Worm (Caenorhabditis elegans) whole organism, L1 larva: ENCODE results near the gene C15H11.13.
A peak's percentile ranks its signal among the peaks of the same experiment; 100 is the strongest.

Source experiments
- C34B4.2 ChIP-seq: sonication (generic microtip); optimal IDR thresholded peaks from 2 replicates; lab custom pipeline; 2017; ENCODE audit warnings: mild to moderate bottlenecking, missing genetic modification characterization, missing compliant biosample characterization
- Y116A8C.19 ChIP-seq: sonication (generic microtip); optimal IDR thresholded peaks from 2 replicates; lab custom pipeline; 2016; ENCODE audit warnings: missing compliant biosample characterization, missing genetic modification characterization, borderline replicate concordance
- aha-1 ChIP-seq: fragments of 150-350 bp; optimal IDR thresholded peaks from 2 replicates; lab custom pipeline; 2014; ENCODE audit warnings: missing biosample characterization, missing genetic modification characterization
- blmp-1 ChIP-seq: fragments of 150-350 bp; optimal IDR thresholded peaks from 2 replicates; lab custom pipeline; 2014; ENCODE audit warnings: missing biosample characterization, missing genetic modification characterization
- ceh-88 ChIP-seq: fragments of 200-800 bp; sonication (Bioruptor generic); IDR thresholded peaks from 2 replicates; pipeline ENCODE4 v1.3.6; 2022; ENCODE audit warnings: missing genetic modification characterization, missing compliant biosample characterization
- ceh-90 ChIP-seq: sonication (generic microtip); optimal IDR thresholded peaks from 2 replicates; lab custom pipeline; 2016; ENCODE audit warnings: missing genetic modification characterization, missing compliant biosample characterization
- ces-1 ChIP-seq: fragments of 150-350 bp; optimal IDR thresholded peaks from 2 replicates; lab custom pipeline; 2014; ENCODE audit warnings: missing biosample characterization, missing genetic modification reagents, missing genetic modification characterization
- efl-1 ChIP-seq, 4 experiments: fragments of 150-350 bp; optimal IDR thresholded peaks in 3 of 4; peaks in 1 of 4; 1 replicate in 1 of 4; 2 replicates in 3 of 4; lab custom pipeline; 2014; ENCODE audit warnings: missing biosample characterization in 2 of 4, missing genetic modification characterization in 2 of 4, missing genetic modification reagents in 2 of 4
- egl-13 ChIP-seq: sonication (generic microtip); optimal IDR thresholded peaks from 2 replicates; lab custom pipeline; 2016; ENCODE audit warnings: missing genotype, missing genetic modification reagents, missing genetic modification characterization, missing compliant biosample characterization
- elt-3 ChIP-seq, 6 experiments: fragments of 150-350 bp in 1 of 6; sonication (generic microtip); optimal IDR thresholded peaks; 2 replicates each; lab custom pipeline; 2017 to 2018; ENCODE audit warnings: missing biosample characterization in 6 of 6, missing genetic modification characterization in 6 of 6, inconsistent platforms in 1 of 6
- fkh-8 ChIP-seq: sonication (generic microtip); optimal IDR thresholded peaks from 2 replicates; lab custom pipeline; 2016; ENCODE audit warnings: mild to moderate bottlenecking, missing genetic modification characterization, missing compliant biosample characterization
- hlh-4 ChIP-seq: sonication (generic microtip); optimal IDR thresholded peaks from 2 replicates; lab custom pipeline; 2016; ENCODE audit warnings: mild to moderate bottlenecking, missing genetic modification characterization, missing compliant biosample characterization
- hpl-2 ChIP-seq: fragments of 150-350 bp; optimal IDR thresholded peaks from 2 replicates; lab custom pipeline; 2014; ENCODE audit warnings: missing biosample characterization, missing genetic modification reagents, missing genetic modification characterization
- isw-1 ChIP-seq: fragments of 200-800 bp; sonication (Bioruptor generic); IDR thresholded peaks from 2 replicates; pipeline ENCODE4 v1.3.6; 2022; ENCODE audit warnings: missing genetic modification characterization, missing compliant biosample characterization
- lin-39 ChIP-seq: fragments of 150-350 bp; optimal IDR thresholded peaks from 2 replicates; lab custom pipeline; 2014; ENCODE audit warnings: missing biosample characterization, missing genetic modification reagents, missing genetic modification characterization
- lir-3 ChIP-seq: sonication (generic microtip); optimal IDR thresholded peaks from 2 replicates; lab custom pipeline; 2016; ENCODE audit warnings: mild to moderate bottlenecking, missing genetic modification characterization, moderate library complexity, missing compliant biosample characterization; ENCODE audit not compliant: poor library complexity
- mdl-1 ChIP-seq, 2 experiments: fragments of 150-350 bp; optimal IDR thresholded peaks; 2 replicates each; lab custom pipeline; 2014 to 2017; ENCODE audit warnings: missing biosample characterization in 2 of 2, missing genetic modification characterization in 2 of 2, inconsistent platforms in 1 of 2
- nhr-12 ChIP-seq: sonication (generic microtip); optimal IDR thresholded peaks from 2 replicates; lab custom pipeline; 2017; ENCODE audit warnings: missing biosample characterization, missing genetic modification characterization
- nhr-237 ChIP-seq: fragments of 150-350 bp; optimal IDR thresholded peaks from 2 replicates; lab custom pipeline; 2014; ENCODE audit warnings: missing biosample characterization, missing genetic modification characterization
- nhr-47 ChIP-seq: sonication (generic microtip); optimal IDR thresholded peaks from 2 replicates; lab custom pipeline; 2016; ENCODE audit warnings: mild to moderate bottlenecking, missing genetic modification characterization, moderate library complexity, missing compliant biosample characterization
- nhr-71 ChIP-seq: sonication (generic microtip); optimal IDR thresholded peaks from 2 replicates; lab custom pipeline; 2016; ENCODE audit warnings: mild to moderate bottlenecking, missing genetic modification characterization, moderate library complexity, missing compliant biosample characterization
- nhr-84 ChIP-seq: sonication (generic microtip); optimal IDR thresholded peaks from 2 replicates; lab custom pipeline; 2017; ENCODE audit warnings: missing biosample characterization, missing genetic modification characterization
- nhr-90 ChIP-seq: sonication (generic microtip); optimal IDR thresholded peaks from 2 replicates; lab custom pipeline; 2016; ENCODE audit warnings: mild to moderate bottlenecking, missing genetic modification characterization, missing compliant biosample characterization; ENCODE audit not compliant: poor library complexity
- pag-3 ChIP-seq: sonication (generic microtip); optimal IDR thresholded peaks from 2 replicates; lab custom pipeline; 2017; ENCODE audit warnings: missing genetic modification characterization, mild to moderate bottlenecking, missing compliant biosample characterization, antibody characterized with exemption, borderline replicate concordance; ENCODE audit not compliant: insufficient read depth
- sup-37 ChIP-seq: fragments of 200-800 bp; sonication (Bioruptor generic); optimal IDR thresholded peaks from 2 replicates; lab custom pipeline; 2018; ENCODE audit warnings: mild to moderate bottlenecking, missing genetic modification characterization, missing compliant biosample characterization
- tbx-2 ChIP-seq: sonication (generic microtip); optimal IDR thresholded peaks from 2 replicates; lab custom pipeline; 2016; ENCODE audit warnings: missing genetic modification characterization, missing compliant biosample characterization
- tlp-1 ChIP-seq: fragments of 150-350 bp; optimal IDR thresholded peaks from 2 replicates; lab custom pipeline; 2014; ENCODE audit warnings: missing biosample characterization, missing genetic modification characterization
- unc-62 ChIP-seq: fragments of 150-350 bp; optimal IDR thresholded peaks from 2 replicates; lab custom pipeline; 2014; ENCODE audit warnings: missing biosample characterization, missing genetic modification reagents, missing genetic modification characterization
- unc-86 ChIP-seq: sonication (generic microtip); optimal IDR thresholded peaks from 2 replicates; lab custom pipeline; 2016; ENCODE audit warnings: missing genetic modification characterization, missing compliant biosample characterization
- vab-15 ChIP-seq: sonication (generic microtip); optimal IDR thresholded peaks from 2 replicates; lab custom pipeline; 2017; ENCODE audit warnings: missing genotype, mild to moderate bottlenecking, missing genetic modification characterization, missing compliant biosample characterization
- zag-1 ChIP-seq: fragments of 150-350 bp; optimal IDR thresholded peaks from 2 replicates; lab custom pipeline; 2014; ENCODE audit warnings: missing biosample characterization, missing genetic modification characterization

C15H11.13 gene

DNA sequence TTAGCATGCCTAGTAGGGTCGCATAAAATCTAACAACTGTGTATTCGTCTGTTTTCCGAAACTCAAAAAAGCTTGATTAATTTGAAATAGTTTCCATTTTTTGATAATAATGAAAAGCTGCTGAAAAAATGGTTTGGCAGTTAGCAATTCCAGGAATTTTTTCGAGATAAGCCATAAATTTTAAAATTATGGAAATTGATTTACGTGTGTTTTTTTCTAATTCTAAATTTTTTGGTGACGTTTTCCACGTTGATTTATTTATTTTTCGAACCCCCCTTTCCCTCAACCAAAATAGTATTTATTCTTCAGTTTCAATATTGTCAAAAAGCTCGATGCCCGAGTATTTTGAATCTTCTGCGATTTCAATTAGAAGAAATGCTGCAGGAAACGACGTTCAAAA, 34.0 kb downstream of the C15H11.13 start, which contains the start of gene F23B12.1:
Gene F23B12.1, plus strand, starts transcription at position 301 of the 400 bp plus-strand sequence.
- TF ChIP-seq elt-3 (tag; optimal IDR thresholded peaks at IDR 0.05; lab: Kevin White, UChicago) (no peak), tlp-1 (tag; lab: Kevin White, UChicago) (no peak), nhr-90 (tag; lab: Kevin White, UChicago) (no peak), fkh-8 (tag; lab: Kevin White, UChicago) (no peak)
- TF ChIP-seq, all 84 proteins: peak for 0

DNA sequence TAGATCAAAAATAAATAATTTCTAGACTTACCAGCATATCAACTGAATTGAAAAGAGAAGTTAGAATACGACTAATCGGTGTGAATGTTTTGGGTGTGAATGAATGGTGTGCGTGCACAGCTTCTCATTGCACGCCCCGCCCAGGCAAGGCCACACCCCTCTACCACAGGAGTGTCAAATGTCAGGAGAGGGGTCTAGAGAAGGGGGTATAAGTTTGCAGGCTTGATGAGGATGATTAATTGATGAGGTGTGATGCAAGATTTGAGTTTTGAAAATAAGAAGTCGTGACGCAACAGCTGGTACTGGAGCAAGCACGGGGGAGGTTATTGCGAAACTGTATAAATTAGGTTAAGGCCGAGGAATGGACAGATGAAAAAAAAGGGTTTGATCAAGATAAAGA, 37.4 kb downstream of the C15H11.13 start, which contains the start of gene egl-1:
Gene egl-1, minus strand, starts transcription at position 101 of the 400 bp plus-strand sequence.
- TF ChIP-seq lin-39 = no peak
- TF ChIP-seq sup-37 (GFP tag; lab: Kevin White, UChicago) = no peak
- no peak for TF ChIP-seq aha-1
- TF ChIP-seq isw-1 (GFP tag; lab: Robert Waterston, UW) = no peak
- no peak for TF ChIP-seq C34B4.2 (tag; lab: Kevin White, UChicago)
- no peak for TF ChIP-seq ces-1 (GFP tag; lab: Kevin White, UChicago)
- no peak for TF ChIP-seq pag-3 (tag; lab: Kevin White, UChicago)
- no peak for TF ChIP-seq tbx-2 (tag; lab: Kevin White, UChicago)
- TF ChIP-seq lir-3 (tag; lab: Kevin White, UChicago) = no peak
- no peak for TF ChIP-seq ceh-88 (GFP tag; lab: Robert Waterston, UW)
- TF ChIP-seq ceh-90 (tag; lab: Kevin White, UChicago) = no peak
- TF ChIP-seq unc-62 (GFP tag; lab: Kevin White, UChicago) = no peak
- no peak for TF ChIP-seq nhr-237 (tag; lab: Kevin White, UChicago)
- no peak for TF ChIP-seq nhr-71 (tag; lab: Kevin White, UChicago)

DNA sequence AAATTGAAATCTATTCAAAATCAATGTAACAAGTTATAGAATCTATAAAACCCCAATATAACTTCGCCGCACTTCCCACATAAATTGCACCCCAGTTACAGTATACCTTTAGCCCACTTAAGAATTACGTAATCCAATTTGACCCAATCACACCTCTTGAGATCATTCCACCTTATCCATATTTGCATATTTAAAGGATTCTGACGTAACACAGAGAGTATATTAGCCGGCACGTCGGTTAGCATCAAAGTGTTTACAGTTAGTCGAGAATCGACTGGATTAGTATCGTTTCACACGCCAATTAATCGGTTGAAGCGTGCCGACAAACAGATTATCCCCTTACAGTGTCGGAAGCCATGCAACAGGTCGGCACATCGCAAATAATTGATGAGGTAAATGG, 38.7 kb downstream of the C15H11.13 start:
- TF ChIP-seq ces-1 (GFP tag; lab: Kevin White, UChicago) (no peak), hlh-4 (no peak), hpl-2 (GFP tag; lab: Kevin White, UChicago) (no peak), blmp-1 (tag; lab: Kevin White, UChicago) (no peak), egl-13 (tag; lab: Kevin White, UChicago) (no peak), zag-1 (tag; lab: Kevin White, UChicago) (no peak), nhr-12 (tag; lab: Kevin White, UChicago) (no peak), nhr-84 (tag; lab: Kevin White, UChicago) (no peak), unc-86 (tag; lab: Kevin White, UChicago) (no peak), Y116A8C.19 (no peak), mdl-1 (tag; optimal IDR thresholded peaks at IDR 0.05; lab: Kevin White, UChicago) (no peak)

DNA sequence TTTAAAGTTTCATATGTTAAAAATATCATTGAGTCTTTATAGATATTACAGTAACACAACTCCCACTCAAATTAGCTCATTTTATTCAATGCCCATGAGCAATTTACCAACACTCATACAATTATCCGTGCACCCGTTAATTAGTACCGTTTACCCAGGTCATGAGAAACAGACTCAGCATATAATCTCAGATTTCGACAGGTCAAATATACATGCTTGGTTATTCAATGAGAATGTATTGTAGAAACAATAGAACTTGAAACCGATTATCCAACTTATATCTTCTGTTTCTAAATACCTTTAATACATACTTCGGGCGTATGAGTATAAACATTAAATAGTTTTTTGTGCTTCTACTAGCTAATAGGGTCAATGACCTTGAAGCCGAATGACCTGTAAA, 41.4 kb downstream of the C15H11.13 start:
- no peak for TF ChIP-seq C34B4.2 (tag; lab: Kevin White, UChicago)
- no peak for TF ChIP-seq efl-1 (optimal IDR thresholded peaks at IDR 0.05; lab: Kevin White, UChicago)
- peak in 1 of 2 experiments; percentile 73 for TF ChIP-seq efl-1 (GFP tag; optimal IDR thresholded peaks at IDR 0.05 in 1 of 2; lab: Kevin White, UChicago)
- no peak for TF ChIP-seq zag-1 (tag; lab: Kevin White, UChicago)
- TF ChIP-seq, all 84 proteins: peak for 1

DNA sequence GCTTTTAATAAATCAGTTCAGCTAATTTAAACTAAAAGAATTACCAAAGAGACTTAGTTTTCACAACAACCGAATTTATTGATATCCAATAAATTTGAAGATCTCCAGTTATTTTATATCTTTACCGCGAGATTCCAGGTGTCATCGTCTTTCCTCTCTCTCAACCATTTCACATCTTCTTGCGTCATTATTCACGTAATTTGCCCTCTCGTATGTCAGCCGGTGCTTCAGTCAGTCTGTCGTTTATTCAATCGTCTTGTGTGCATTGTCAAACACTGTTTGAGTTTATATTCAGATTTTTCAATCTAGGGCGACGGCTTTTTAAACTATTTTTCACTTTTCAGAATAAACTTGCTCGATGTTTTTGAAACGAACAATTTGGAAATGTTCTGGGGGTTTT, 42.5 kb downstream of the C15H11.13 start:
- TF ChIP-seq nhr-12 (tag; lab: Kevin White, UChicago) = no peak
- no peak for TF ChIP-seq nhr-47
- no peak for TF ChIP-seq vab-15 (tag; lab: Kevin White, UChicago)
